Fruit fly (Drosophila melanogaster) whole organism, larva: ENCODE results near the gene CG33710.

Experiments
- noc ChIP-seq: fragments of 200-800 bp; sonication (Bioruptor generic); optimal IDR thresholded peaks from 3 replicates; lab custom pipeline; 2019; ENCODE audit warnings: missing biosample characterization, mild to moderate bottlenecking, missing genetic modification characterization, moderate library complexity

Gene CG33710

DNA sequence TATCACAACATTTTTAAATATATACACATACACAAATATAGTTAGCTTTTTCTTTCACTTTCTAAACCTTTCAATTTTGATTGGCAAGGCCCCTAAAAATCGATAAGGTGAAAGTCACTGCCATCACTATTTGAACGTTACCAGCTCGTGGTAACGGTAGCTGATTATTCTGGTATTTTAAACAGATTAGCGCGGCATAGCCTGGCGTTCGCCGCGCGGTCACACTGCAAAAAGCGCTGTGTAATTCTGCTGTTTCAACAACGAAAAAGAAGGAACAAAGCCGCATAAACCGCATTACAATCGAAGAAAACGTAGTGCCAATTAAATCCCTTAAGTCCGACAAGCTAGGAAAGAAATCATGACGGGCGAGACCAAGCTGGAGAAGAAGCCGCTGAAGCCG is 37.8 kb downstream of the CG33710 start, which contains the start of gene Rpn1:
Gene Rpn1, plus strand, starts transcription at position 219 of the 400 bp plus-strand sequence.
- no peak for TF ChIP-seq noc (tag; lab: Kevin White, UChicago)

DNA sequence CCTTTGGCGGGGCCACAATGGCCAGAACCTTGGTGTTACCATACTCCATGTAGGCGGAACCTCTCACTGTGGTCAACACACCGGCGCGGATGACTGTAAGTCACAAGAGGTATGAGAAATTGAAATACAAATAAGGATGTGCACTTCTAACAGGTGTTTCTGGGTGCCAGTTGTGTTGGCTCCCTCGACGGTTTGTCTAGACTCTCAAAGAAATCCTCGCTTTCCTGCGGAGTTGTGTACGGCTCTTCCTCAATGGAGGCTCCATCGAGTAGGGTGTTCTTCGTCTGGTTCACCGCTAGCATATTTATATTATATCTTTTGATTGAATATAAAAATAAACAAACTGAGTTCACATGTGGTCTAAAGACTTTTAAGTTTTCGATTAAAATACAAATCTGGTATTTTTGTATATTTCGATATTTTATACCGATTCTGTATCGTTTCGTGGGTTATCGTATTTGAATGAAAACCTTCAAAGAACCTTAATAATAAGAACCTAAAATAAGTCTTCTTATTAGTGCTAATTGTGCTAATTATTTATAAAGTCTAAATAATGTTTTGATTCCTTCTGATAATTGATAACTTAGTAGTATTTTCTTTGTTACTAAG is 39.2 kb downstream of the CG33710 start, which contains the start of gene Mtr3:
Gene Mtr3, minus strand, starts transcription at position 388 of the 609 bp plus-strand sequence.
- no peak for TF ChIP-seq noc (tag; lab: Kevin White, UChicago)

DNA sequence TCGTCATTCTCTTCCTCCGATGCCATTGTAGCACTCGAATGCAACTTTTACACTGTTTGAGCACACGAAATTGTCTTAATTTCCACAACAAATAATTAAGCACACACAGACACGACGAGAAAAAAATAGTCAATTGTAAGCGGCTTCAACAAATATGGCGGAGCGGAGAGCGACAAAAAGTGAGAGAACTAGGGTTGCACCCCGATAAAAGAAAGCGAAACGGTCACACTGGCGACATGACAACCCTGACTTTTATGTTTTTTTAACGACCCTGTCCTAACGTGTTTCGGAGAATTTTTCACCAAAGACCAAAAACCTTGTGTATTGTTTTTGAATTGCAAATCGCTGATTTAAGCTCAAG is 42.6 kb downstream of the CG33710 start, which contains the start of the genes Mi-2 and Prp3:
Gene Mi-2, minus strand, starts transcription at position 162 of the 361 bp plus-strand sequence.
Gene Prp3, plus strand, starts transcription at position 247 of the 361 bp plus-strand sequence.
- TF ChIP-seq noc (tag; lab: Kevin White, UChicago): no peak

DNA sequence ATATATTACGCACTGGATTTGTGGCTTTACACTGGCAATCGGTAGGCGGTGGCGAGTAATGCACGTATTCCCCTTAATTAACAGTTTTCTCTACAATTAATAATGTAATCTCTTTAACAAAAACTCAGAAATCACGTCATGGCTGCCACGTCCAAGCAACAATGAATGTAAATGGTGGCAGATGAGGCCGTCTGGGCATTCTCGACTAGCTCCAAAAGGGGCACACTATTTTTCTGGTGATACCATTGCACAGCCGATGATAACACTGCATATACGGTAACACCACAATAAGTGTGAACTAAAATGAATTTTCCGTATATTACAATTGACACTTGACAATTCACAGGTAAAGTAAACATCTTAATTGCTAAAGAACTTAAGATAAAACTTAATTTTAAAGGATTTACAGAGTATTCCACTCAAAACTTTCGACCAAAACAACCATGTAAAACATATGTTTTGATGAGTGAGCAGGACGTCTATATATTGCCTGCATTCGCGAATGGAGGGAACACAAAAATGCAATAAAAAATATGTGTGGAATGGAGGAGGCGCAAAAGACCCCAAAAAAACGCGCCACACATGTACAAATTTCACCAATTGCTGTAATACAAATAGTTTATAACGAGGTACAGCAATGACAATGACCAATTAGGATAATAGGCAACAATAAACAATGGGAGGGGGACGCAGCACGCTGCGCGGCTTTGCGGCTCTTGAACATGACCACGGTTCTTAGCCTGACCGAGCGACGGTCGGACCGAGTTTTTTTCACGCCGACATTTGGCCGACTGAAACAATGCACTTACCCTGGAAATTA is 43.1 kb downstream of the CG33710 start:
- no peak for TF ChIP-seq noc (tag; lab: Kevin White, UChicago)

DNA sequence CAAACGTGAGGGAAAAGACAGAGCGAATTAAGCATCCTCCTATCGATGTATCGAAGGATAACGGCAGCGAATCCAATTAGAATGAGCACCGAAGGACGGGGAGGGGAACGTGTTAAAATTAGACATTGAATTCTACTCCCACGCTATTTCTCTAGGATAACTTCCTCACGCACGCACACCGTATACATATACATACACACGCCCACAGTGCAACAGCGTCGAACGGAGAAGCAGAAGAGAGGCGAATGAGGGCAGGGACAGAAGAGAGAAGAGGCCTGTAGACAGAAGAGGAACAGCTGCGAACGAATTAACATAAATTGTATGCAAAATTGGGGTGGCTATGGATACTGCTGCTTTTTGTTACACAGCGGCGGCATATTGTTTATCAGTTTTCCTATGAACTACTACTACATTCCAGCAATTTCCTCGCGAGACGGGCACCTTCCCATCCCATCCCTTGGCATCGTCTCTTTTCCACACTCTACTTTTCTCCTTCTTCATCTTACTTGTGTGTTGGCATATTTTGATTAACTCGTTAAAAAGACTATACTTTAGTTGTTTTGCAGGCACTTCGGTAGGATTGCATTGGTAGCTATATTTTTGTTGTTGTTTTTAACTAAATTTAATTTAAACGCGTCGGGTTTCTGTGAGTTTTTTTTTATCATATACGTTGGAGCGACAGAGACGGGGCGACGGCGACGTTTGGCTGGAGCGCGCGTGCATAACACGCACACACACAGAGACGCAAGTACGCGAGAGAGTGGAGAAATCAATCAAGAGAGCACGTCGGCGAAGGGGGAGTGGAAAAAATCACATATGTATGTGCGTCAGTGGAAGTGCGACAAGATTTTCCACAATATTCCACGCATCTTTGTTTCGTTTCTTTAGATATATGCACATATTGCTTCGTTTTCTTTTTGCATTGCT is 44.1 kb downstream of the CG33710 start:
- no peak for TF ChIP-seq noc (tag; lab: Kevin White, UChicago)

DNA sequence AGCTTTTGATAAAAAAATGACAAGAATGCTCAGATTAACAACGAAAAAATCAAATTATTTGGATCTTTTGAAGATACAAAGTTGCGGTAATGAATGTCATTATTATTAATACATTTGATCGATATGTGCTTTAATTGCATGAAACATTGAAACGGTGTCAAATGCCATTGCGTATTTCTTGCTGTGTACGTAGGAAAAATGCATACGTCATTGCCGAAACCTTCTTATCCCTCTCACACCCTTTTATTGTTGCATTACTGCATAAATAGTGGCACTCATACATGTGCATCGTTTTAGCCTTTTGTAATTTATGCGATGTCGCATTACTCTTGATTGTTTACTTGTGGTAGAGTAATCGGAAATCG is 44.9 kb downstream of the CG33710 start:
- no peak for TF ChIP-seq noc (tag; lab: Kevin White, UChicago)

DNA sequence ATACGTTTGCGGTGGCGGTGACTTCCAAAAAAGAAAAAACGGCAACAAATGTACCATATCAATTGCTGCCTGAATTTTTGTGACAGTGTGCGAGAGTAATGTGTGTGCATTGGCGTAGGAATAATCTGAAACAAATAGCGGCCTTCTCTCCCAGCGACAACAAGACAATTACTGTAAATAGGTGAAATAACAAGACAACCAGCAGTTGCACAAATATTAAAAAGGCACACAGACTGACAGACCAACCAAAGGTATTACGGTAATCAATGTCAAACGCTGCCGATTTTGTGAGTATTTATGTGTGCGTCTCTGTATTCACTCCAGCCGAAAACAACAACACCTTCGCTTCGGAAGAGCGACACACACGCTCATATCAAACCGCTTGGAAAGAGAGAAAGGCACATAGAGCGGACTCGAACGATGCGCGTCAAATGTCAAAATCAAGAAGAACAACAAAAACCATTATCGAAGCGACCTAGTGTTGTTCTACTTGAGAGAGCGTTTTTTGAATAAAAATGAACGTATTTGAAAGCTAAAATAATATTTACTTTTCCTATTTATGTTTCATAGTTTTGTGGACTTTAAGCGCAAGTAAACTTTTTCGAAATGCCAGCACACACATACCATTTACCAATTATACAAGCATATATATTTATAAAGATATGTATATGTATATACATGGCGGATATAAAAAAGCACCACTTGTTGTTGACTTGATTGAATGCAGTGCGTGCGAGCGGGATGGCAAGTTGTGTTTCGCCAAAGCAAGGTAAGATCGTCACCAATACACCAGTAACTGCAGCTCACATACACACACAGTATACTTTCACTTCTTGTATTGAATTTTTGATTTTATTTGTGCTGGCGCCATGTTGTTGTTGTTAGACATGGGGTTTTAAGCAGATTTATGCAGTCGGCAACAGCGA is 45.5 kb downstream of the CG33710 start:
- TF ChIP-seq noc (tag; lab: Kevin White, UChicago): peak; percentile 35

DNA sequence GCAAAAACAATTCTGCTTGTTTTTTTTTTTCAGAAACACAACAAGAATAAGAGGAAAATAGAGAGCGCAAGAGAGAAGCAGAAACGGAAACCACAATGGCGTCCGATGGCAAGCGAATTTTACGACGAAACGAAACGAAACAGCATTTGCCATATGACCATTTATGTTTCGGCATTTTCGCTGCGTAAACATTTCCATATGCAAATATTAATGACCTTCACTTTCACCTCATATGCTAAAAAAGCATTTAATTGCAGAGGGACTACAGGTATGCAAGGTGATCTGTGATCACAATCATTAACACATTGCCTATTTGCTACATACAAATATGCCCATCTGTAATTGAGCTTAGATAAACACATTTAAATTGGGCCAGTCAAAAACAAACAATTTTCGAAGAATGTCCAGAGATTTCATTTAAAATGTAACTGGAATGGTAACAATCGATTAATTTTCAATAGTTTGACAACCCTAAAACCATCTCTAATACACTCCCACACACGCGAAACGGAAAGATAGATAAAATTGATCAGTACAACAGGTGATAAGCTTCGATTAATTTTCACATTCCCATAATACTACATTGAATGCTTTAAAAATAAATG is 46.3 kb downstream of the CG33710 start:
- TF ChIP-seq noc (tag; lab: Kevin White, UChicago): no peak

DNA sequence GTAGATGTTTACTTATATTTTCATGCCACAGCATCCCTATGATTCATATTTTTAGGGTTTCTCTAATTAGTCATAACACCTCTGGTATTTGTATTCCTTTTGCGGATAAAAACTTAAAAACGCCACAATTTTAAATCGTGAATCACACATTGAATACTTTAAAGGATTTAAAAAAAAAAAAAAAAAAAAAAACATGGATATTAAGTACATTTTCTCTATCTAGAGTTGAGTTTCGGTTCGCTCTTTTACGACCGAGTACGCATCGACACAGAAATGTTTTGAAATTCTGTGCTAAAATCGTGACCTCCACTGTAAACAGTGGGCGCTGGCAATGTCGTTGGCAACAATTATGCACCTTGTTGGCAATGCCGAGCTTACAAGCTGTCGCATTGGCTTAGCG is 47.2 kb downstream of the CG33710 start:
- no peak for TF ChIP-seq noc (tag; lab: Kevin White, UChicago)

DNA sequence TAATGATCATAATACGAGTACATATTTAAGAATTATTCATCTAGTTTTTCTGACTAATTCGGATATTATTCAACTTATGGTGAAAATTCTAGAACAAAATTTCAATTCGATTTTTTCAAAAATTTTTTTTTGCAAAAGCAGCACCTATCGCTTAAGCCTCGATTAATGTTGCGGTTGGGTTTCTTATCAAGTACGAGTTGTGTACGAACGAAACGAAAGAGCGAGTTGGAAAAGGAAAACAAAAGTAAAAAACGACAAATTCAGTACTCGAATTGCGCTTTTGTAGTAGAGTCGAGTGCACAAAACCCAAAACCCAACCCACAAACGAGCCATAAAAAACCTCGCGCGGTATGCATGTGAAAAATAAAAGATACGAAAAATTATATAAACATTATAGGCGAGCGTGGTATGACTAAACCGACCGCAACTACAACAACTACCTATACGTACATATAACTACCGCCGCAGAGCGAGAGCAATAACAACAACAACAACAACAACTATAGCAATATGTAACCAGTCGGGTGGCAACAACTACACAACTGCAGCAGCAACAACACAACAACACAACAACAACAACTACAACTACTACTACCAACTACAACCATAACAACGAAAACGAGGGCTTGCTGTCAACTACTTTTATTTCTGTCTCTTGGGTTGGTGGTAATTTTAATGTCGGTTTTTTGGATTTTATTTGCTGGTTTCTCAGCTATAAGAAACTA is 48.0 kb downstream of the CG33710 start:
- TF ChIP-seq noc (tag; lab: Kevin White, UChicago): no peak

DNA sequence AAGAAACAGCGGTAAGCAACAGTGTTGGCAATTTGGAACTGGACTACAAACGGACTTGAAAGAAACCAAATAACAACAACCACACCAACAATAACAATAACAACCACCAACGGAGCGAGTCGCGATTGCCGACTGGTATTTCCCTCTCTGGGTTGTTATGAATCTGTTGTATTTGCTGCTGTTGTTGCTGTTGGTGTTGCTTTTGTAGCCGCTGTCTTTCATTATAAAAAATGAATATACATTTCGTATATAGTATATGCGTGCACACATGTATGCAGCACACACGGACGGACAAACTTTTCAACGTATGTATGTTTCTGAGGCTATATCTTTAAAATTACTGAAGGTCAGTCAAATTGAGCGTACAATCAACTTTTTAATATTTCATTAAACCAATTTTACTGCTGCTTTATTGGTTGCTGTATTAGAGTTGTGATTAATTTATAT is 49.2 kb downstream of the CG33710 start:
- no peak for TF ChIP-seq noc (tag; lab: Kevin White, UChicago)

DNA sequence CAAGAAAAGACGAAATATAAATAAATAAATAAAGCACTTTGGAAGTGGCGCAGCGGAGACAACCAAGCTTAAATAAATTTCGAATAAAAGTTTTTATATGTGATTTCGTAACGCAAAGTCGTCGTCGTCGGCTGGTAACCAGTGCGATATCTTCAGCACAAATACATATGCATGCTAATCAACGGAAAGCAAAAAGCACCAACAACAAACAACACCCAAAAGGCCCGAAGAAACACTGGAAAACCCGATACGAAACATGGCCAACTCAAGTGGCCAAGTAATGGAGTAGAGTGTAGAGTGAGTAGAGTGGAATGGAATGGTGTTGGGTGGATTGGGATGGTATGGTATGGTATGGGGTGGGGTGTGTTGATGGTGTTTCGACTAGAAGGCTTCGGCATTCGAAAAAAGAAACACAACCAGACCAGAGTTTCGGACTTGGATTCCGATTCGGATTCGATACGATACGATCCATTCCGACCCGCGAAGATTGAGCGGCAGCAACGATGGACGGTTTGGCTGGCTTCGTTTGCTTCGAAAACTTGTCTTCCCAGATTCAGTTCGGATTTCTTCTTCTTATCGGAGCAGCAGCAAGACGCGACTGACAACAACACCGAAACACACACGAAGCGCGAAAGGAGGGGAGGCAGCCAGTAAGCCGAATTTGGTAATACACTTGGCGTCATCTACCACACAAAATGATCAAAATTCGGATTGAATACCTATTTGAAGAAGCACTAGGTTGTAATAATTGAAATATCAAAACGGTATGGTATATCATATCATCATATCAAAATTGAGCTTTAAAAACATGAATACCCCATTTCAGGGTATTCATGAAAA is 49.8 kb downstream of the CG33710 start:
- peak; percentile 94 for TF ChIP-seq noc (tag; lab: Kevin White, UChicago)
